Worm (Caenorhabditis elegans) whole organism, midembryonic: ENCODE measurements around the gene scl-23.

ENCODE experiments used
- T22C8.4 ChIP-seq: fragments of 200-800 bp; sonication (Bioruptor generic); IDR thresholded peaks from 2 replicates; pipeline ENCODE4 v1.3.6; 2022; ENCODE audit warnings: missing genetic modification characterization, missing compliant biosample characterization
- cog-1 ChIP-seq: sonication (generic microtip); optimal IDR thresholded peaks from 2 replicates; lab custom pipeline; 2016; ENCODE audit warnings: missing genetic modification characterization, missing compliant biosample characterization
- flt-1 ChIP-seq: fragments of 200-800 bp; sonication (Bioruptor generic); IDR thresholded peaks from 2 replicates; pipeline ENCODE4 v1.3.6; 2022; ENCODE audit warnings: missing genetic modification characterization, missing compliant biosample characterization
- klf-2 ChIP-seq: fragments of 200-800 bp; sonication (Bioruptor generic); conservative IDR thresholded peaks from 2 replicates; pipeline ENCODE4 v1.3.6; 2022; ENCODE audit warnings: missing genetic modification reagents, missing genetic modification characterization, missing compliant biosample characterization
- med-1 ChIP-seq: sonication (generic microtip); optimal IDR thresholded peaks from 2 replicates; lab custom pipeline; 2017; ENCODE audit warnings: missing genetic modification characterization, mild to moderate bottlenecking, missing compliant biosample characterization, antibody characterized with exemption, missing genetic modification reagents; ENCODE audit not compliant: insufficient read depth
- ref-1 ChIP-seq: fragments of 200-800 bp; sonication (Bioruptor generic); conservative IDR thresholded peaks from 2 replicates; pipeline ENCODE4 v1.3.6; 2022; ENCODE audit warnings: missing genetic modification reagents, missing genetic modification characterization, missing compliant biosample characterization
- tab-1 ChIP-seq: fragments of 200-800 bp; sonication (Bioruptor generic); IDR thresholded peaks from 2 replicates; pipeline ENCODE4 v1.3.6; 2022; ENCODE audit warnings: missing genetic modification characterization, missing compliant biosample characterization
- ztf-23 ChIP-seq: fragments of 200-800 bp; sonication (Bioruptor generic); IDR thresholded peaks from 2 replicates; pipeline ENCODE4 v1.3.6; 2022; ENCODE audit warnings: missing genetic modification reagents, missing genetic modification characterization, missing compliant biosample characterization
- ztf-29 ChIP-seq: fragments of 200-800 bp; sonication (Bioruptor generic); IDR thresholded peaks from 2 replicates; pipeline ENCODE4 v1.3.6; 2022; ENCODE audit warnings: missing genetic modification reagents, missing genetic modification characterization, missing compliant biosample characterization

scl-23 gene

ce11 chrIV:89991-90390 lies at the start of gene scl-23:
TSS of gene scl-23 (minus strand) at chrIV:90091.
- TF ChIP-seq tab-1 (GFP tag; lab: Robert Waterston, UW) (no peak), T22C8.4 (GFP tag; lab: Robert Waterston, UW) (no peak), ztf-23 (no peak), klf-2 (GFP tag; lab: Robert Waterston, UW) (no peak), med-1 (GFP tag; lab: Kevin White, UChicago) (no peak), cog-1 (no peak), ztf-29 (no peak), ref-1 (GFP tag; lab: Robert Waterston, UW) (no peak), flt-1 (GFP tag; lab: Robert Waterston, UW) (no peak)

- TF ChIP-seq flt-1 (GFP tag; lab: Robert Waterston, UW) (no peak), klf-2 (GFP tag; lab: Robert Waterston, UW) (no peak), cog-1 (no peak), med-1 (GFP tag; lab: Kevin White, UChicago) (no peak), tab-1 (GFP tag; lab: Robert Waterston, UW) (no peak), ztf-23 (no peak), ref-1 (GFP tag; lab: Robert Waterston, UW) (no peak)
These were observed 49.8 kb upstream of the scl-23 start for ce11 chrIV:139652-140051.

ce11 chrIV:133968-134367 lies 44.1 kb upstream of the scl-23 start:
- TF ChIP-seq cog-1: no peak
- TF ChIP-seq tab-1 (GFP tag; lab: Robert Waterston, UW): no peak
- TF ChIP-seq ztf-23: no peak
- no peak for TF ChIP-seq ref-1 (GFP tag; lab: Robert Waterston, UW)
- TF ChIP-seq flt-1 (GFP tag; lab: Robert Waterston, UW): no peak

ce11 chrIV:132095-132494 lies 42.2 kb upstream of the scl-23 start, which contains the start of gene daf-1:
TSS of gene daf-1 (plus strand) at chrIV:132416.
- no peak for TF ChIP-seq med-1 (GFP tag; lab: Kevin White, UChicago)
- TF ChIP-seq ztf-29: no peak
- no peak for TF ChIP-seq T22C8.4 (GFP tag; lab: Robert Waterston, UW)
- TF ChIP-seq cog-1: no peak
- TF ChIP-seq ref-1 (GFP tag; lab: Robert Waterston, UW): no peak
- TF ChIP-seq klf-2 (GFP tag; lab: Robert Waterston, UW): no peak
- no peak for TF ChIP-seq ztf-23
- TF ChIP-seq tab-1 (GFP tag; lab: Robert Waterston, UW): no peak
- TF ChIP-seq flt-1 (GFP tag; lab: Robert Waterston, UW): no peak

ce11 chrIV:130150-130549 lies 40.3 kb upstream of the scl-23 start:
- TF ChIP-seq med-1 (GFP tag; lab: Kevin White, UChicago) (no peak), ztf-29 (no peak), tab-1 (GFP tag; lab: Robert Waterston, UW) (no peak), T22C8.4 (GFP tag; lab: Robert Waterston, UW) (no peak), ztf-23 (no peak), cog-1 (no peak), ref-1 (GFP tag; lab: Robert Waterston, UW) (no peak), flt-1 (GFP tag; lab: Robert Waterston, UW) (no peak), klf-2 (GFP tag; lab: Robert Waterston, UW) (no peak)

ce11 chrIV:128525-128924 lies 38.6 kb upstream of the scl-23 start:
- TF ChIP-seq T22C8.4 (GFP tag; lab: Robert Waterston, UW) (no peak), ztf-29 (no peak), ztf-23 (no peak), med-1 (GFP tag; lab: Kevin White, UChicago) (no peak), ref-1 (GFP tag; lab: Robert Waterston, UW) (no peak), flt-1 (GFP tag; lab: Robert Waterston, UW) (no peak), cog-1 (no peak), tab-1 (GFP tag; lab: Robert Waterston, UW) (no peak), klf-2 (GFP tag; lab: Robert Waterston, UW) (no peak)

- TF ChIP-seq cog-1 (peak; percentile 32), ztf-29 (no peak), klf-2 (GFP tag; lab: Robert Waterston, UW) (no peak), T22C8.4 (GFP tag; lab: Robert Waterston, UW) (peak; percentile 60), flt-1 (GFP tag; lab: Robert Waterston, UW) (0 out of 2 replicates have a peak, but pooled peaks have one; percentile 3)
These were observed 36.2 kb upstream of the scl-23 start, which contains the start of the genes grld-1 and cox-6C for ce11 chrIV:125881-126781. TSS of gene grld-1 (minus strand) at chrIV:125931. TSS of gene cox-6C (plus strand) at chrIV:126731.

- no peak for TF ChIP-seq ztf-23
- no peak for TF ChIP-seq ztf-29
- no peak for TF ChIP-seq tab-1 (GFP tag; lab: Robert Waterston, UW)
- TF ChIP-seq T22C8.4 (GFP tag; lab: Robert Waterston, UW): no peak
- TF ChIP-seq cog-1: no peak
- TF ChIP-seq med-1 (GFP tag; lab: Kevin White, UChicago): no peak
- TF ChIP-seq ref-1 (GFP tag; lab: Robert Waterston, UW): no peak
- TF ChIP-seq klf-2 (GFP tag; lab: Robert Waterston, UW): no peak
- no peak for TF ChIP-seq flt-1 (GFP tag; lab: Robert Waterston, UW)
These were observed 31.7 kb upstream of the scl-23 start, which contains the start of gene tut-1 for ce11 chrIV:121607-122006. TSS of gene tut-1 (minus strand) at chrIV:121707.

- TF ChIP-seq tab-1 (GFP tag; lab: Robert Waterston, UW): no peak
- no peak for TF ChIP-seq ztf-29
- no peak for TF ChIP-seq cog-1
- no peak for TF ChIP-seq ztf-23
- no peak for TF ChIP-seq klf-2 (GFP tag; lab: Robert Waterston, UW)
- TF ChIP-seq T22C8.4 (GFP tag; lab: Robert Waterston, UW): no peak
- no peak for TF ChIP-seq ref-1 (GFP tag; lab: Robert Waterston, UW)
- no peak for TF ChIP-seq med-1 (GFP tag; lab: Kevin White, UChicago)
- TF ChIP-seq flt-1 (GFP tag; lab: Robert Waterston, UW): no peak
These were observed 29.9 kb upstream of the scl-23 start for ce11 chrIV:119792-120191.
